Worm (Caenorhabditis elegans): Measurements from ENCODE around the gene mig-5.

DNA sequence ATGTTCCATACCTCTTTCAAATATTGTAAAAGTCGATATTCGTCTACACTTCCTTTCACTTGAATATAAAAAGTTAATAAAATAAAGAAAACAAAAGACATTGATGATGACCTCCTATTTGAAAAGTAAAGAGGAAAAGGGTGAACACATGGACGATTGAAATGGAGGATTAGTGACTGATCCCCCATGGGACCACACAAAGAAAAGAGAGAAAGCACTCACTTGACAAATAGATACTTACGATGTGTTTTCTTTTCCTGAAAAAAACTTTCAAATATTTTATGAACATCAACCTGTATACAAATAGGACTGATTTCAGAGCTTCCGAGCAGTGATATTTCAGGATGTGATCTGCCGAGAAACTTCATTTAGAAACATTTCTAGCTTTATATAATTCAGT is 7.7 kb downstream of the mig-5 start, which contains the start of gene acr-14:
- TF ChIP-seq aly-2 (tag; optimal IDR thresholded peaks at IDR 0.05), result no peak
- TF ChIP-seq ZK546.5 (tag; optimal IDR thresholded peaks at IDR 0.05), result no peak
- TF ChIP-seq nhr-12 (tag; optimal IDR thresholded peaks at IDR 0.05), result no peak
- TF ChIP-seq nhr-11 (tag; optimal IDR thresholded peaks at IDR 0.05), result no peak
- no peak for TF ChIP-seq ztf-11 (tag; optimal IDR thresholded peaks at IDR 0.05)
- no peak for TF ChIP-seq unc-62 (GFP tag; optimal IDR thresholded peaks at IDR 0.05)
- no peak for TF ChIP-seq crh-2 (tag; optimal IDR thresholded peaks at IDR 0.05)
- TF ChIP-seq lin-11 (tag; optimal IDR thresholded peaks at IDR 0.05), result no peak
